Fruit fly (Drosophila melanogaster) whole organism, embryonic: ENCODE results near the gene Cpr67Fa1.

Experiments
- Atf-2 ChIP-seq: fragments of 200-800 bp; sonication (Bioruptor generic); optimal IDR thresholded peaks from 2 replicates; lab custom pipeline; 2016; ENCODE audit warnings: missing biosample characterization, missing genetic modification characterization
- Awh ChIP-seq: fragments of 200-800 bp; sonication (Bioruptor generic); IDR thresholded peaks from 2 replicates; pipeline ENCODE4, ENCODE4 v1.3.6; 2022; ENCODE audit warnings: missing biosample characterization, missing genetic modification characterization
- CG10543 ChIP-seq: fragments of 200-800 bp; sonication (Bioruptor generic); optimal IDR thresholded peaks from 3 replicates; lab custom pipeline; 2017; ENCODE audit warnings: missing biosample characterization, mild to moderate bottlenecking, missing genetic modification characterization, moderate library complexity
- CG12236 ChIP-seq: fragments of 200-800 bp; sonication (Bioruptor generic); optimal IDR thresholded peaks from 2 replicates; lab custom pipeline; 2016; ENCODE audit warnings: missing biosample characterization, missing genetic modification characterization
- CG12769 ChIP-seq: fragments of 200-800 bp; sonication (Bioruptor generic); optimal IDR thresholded peaks from 2 replicates; lab custom pipeline; 2019; ENCODE audit warnings: missing biosample characterization, mild to moderate bottlenecking, missing genetic modification characterization, moderate library complexity
- CG15479 ChIP-seq: fragments of 200-800 bp; sonication (Bioruptor generic); optimal IDR thresholded peaks from 3 replicates; lab custom pipeline; 2019; ENCODE audit warnings: missing biosample characterization, mild to moderate bottlenecking, missing genetic modification characterization, moderate library complexity
- CG1602 ChIP-seq: fragments of 200-800 bp; sonication (Bioruptor generic); optimal IDR thresholded peaks from 3 replicates; lab custom pipeline; 2016; ENCODE audit warnings: missing biosample characterization, missing genetic modification characterization
- CG17612 ChIP-seq: fragments of 200-800 bp; sonication (Bioruptor generic); IDR thresholded peaks from 2 replicates; pipeline ENCODE4 v1.3.6; 2022; ENCODE audit warnings: missing biosample characterization, missing genetic modification characterization
- CG17829 ChIP-seq: fragments of 200-800 bp; optimal IDR thresholded peaks from 2 replicates; lab custom pipeline; 2019; ENCODE audit warnings: missing biosample characterization, mild to moderate bottlenecking, missing genetic modification characterization, moderate library complexity
- CG6175 ChIP-seq: fragments of 200-800 bp; sonication (Bioruptor generic); IDR thresholded peaks from 3 replicates; pipeline ENCODE4 v1.3.6; 2022; ENCODE audit warnings: missing biosample characterization, missing genetic modification characterization
- CG6791 ChIP-seq: fragments of 200-800 bp; sonication (Bioruptor generic); IDR thresholded peaks from 3 replicates; pipeline ENCODE4 v1.3.6; 2022; ENCODE audit warnings: missing biosample characterization, missing genetic modification characterization; ENCODE audit not compliant: partially characterized antibody
- CG8290 ChIP-seq, 3 experiments: fragments of 200-800 bp; sonication (Bioruptor generic); optimal IDR thresholded peaks; 2 replicates each; lab custom pipeline; 2016 to 2019; ENCODE audit warnings: missing biosample characterization in 3 of 3, missing genetic modification characterization in 3 of 3, mild to moderate bottlenecking in 2 of 3, moderate library complexity in 1 of 3
- CTCF ChIP-seq: fragments of 200-800 bp; sonication (Bioruptor generic); optimal IDR thresholded peaks from 2 replicates; lab custom pipeline; 2017; ENCODE audit warnings: missing biosample characterization, mild to moderate bottlenecking, missing genetic modification characterization, moderate library complexity
- D ChIP-seq, 2 experiments: fragments of 200-800 bp in 1 of 2; fragments of >200 bp in 1 of 2; sonication (Bioruptor generic) in 1 of 2; optimal IDR thresholded peaks; 2 replicates in 1 of 2; 3 replicates in 1 of 2; lab custom pipeline; 2017; ENCODE audit warnings: mild to moderate bottlenecking in 1 of 2, missing biosample characterization in 1 of 2, missing genetic modification characterization in 1 of 2, missing genetic modification reagents in 1 of 2
- E2f1 ChIP-seq: fragments of 200-800 bp; sonication (Bioruptor generic); IDR thresholded peaks from 2 replicates; pipeline ENCODE4 v1.3.6; 2022; ENCODE audit warnings: missing biosample characterization, missing genetic modification characterization
- GATAe ChIP-seq: fragments of 200-800 bp; sonication (Bioruptor generic); conservative IDR thresholded peaks from 2 replicates; pipeline ENCODE4 v1.3.6; 2022; ENCODE audit warnings: missing biosample characterization, missing genetic modification characterization
- Hey ChIP-seq: fragments of 200-800 bp; sonication (Bioruptor generic); optimal IDR thresholded peaks from 3 replicates; lab custom pipeline; 2018; ENCODE audit warnings: missing biosample characterization, mild to moderate bottlenecking, missing genetic modification characterization
- HmgZ ChIP-seq: fragments of 200-800 bp; sonication (Bioruptor generic); optimal IDR thresholded peaks from 2 replicates; lab custom pipeline; 2018; ENCODE audit warnings: missing biosample characterization, mild to moderate bottlenecking, missing genetic modification characterization
- Jarid2 ChIP-seq: fragments of 200-800 bp; sonication (Bioruptor generic); optimal IDR thresholded peaks from 3 replicates; lab custom pipeline; 2017; ENCODE audit warnings: mild to moderate bottlenecking, missing biosample characterization, missing genetic modification reagents, missing genetic modification characterization
- Med ChIP-seq: fragments of 200-800 bp; sonication (Bioruptor generic); peaks from one replicate; lab custom pipeline; 2016; ENCODE audit warnings: missing biosample characterization, missing genetic modification characterization, mild to moderate bottlenecking, inconsistent platforms, moderate library complexity
- ase ChIP-seq: fragments of 200-800 bp; sonication (Bioruptor generic); IDR thresholded peaks from 3 replicates; pipeline ENCODE4 v1.3.6; 2022; ENCODE audit warnings: missing biosample characterization, missing genetic modification characterization
- bbx ChIP-seq: fragments of 200-800 bp; sonication (Bioruptor generic); IDR thresholded peaks from 2 replicates; pipeline ENCODE4 v1.3.6; 2022; ENCODE audit warnings: missing biosample characterization, missing genetic modification characterization; ENCODE audit not compliant: partially characterized antibody
- chinmo ChIP-seq: fragments of 200-800 bp; sonication (Bioruptor generic); IDR thresholded peaks from 4 replicates; pipeline ENCODE4 v1.3.6; 2022; ENCODE audit warnings: missing biosample characterization, missing genetic modification characterization; ENCODE audit not compliant: partially characterized antibody
- crol ChIP-seq: fragments of 200-800 bp; sonication (Bioruptor generic); IDR thresholded peaks from 2 replicates; pipeline ENCODE4 v1.3.6; 2022; ENCODE audit warnings: missing biosample characterization, missing genetic modification characterization
- cwo ChIP-seq: fragments of 200-800 bp; sonication (Bioruptor generic); optimal IDR thresholded peaks from 3 replicates; lab custom pipeline; 2017; ENCODE audit warnings: missing biosample characterization, missing genetic modification characterization, mild to moderate bottlenecking, moderate library complexity, missing genetic modification reagents
- exex ChIP-seq: fragments of 200-800 bp; sonication (Bioruptor generic); optimal IDR thresholded peaks from 4 replicates; lab custom pipeline; 2018; ENCODE audit warnings: missing biosample characterization, mild to moderate bottlenecking, missing genetic modification characterization, moderate library complexity
- lab ChIP-seq: fragments of 200-800 bp; sonication (Bioruptor generic); optimal IDR thresholded peaks from 3 replicates; lab custom pipeline; 2017; ENCODE audit warnings: missing biosample characterization, missing genetic modification characterization, mild to moderate bottlenecking, moderate library complexity, missing genetic modification reagents
- mirr ChIP-seq: fragments of 200-800 bp; sonication (Bioruptor generic); optimal IDR thresholded peaks from 3 replicates; lab custom pipeline; 2018; ENCODE audit warnings: missing biosample characterization, mild to moderate bottlenecking, missing genetic modification characterization
- otp ChIP-seq: fragments of 200-800 bp; sonication (Bioruptor generic); IDR thresholded peaks from 3 replicates; pipeline ENCODE4, ENCODE4 v1.3.6; 2022; ENCODE audit warnings: missing biosample characterization, missing genetic modification characterization
- phol ChIP-seq: fragments of 200-800 bp; sonication (Bioruptor generic); optimal IDR thresholded peaks from 3 replicates; lab custom pipeline; 2018; ENCODE audit warnings: missing biosample characterization, mild to moderate bottlenecking, missing genetic modification characterization, moderate library complexity
- rib ChIP-seq: fragments of 200-800 bp; sonication (Bioruptor generic); IDR thresholded peaks from 2 replicates; pipeline ENCODE4 v1.3.6; 2022; ENCODE audit warnings: missing biosample characterization, missing genetic modification characterization
- row ChIP-seq: fragments of 200-800 bp; sonication (Bioruptor generic); IDR thresholded peaks from 3 replicates; pipeline ENCODE4 v1.3.6; 2022; ENCODE audit warnings: missing biosample characterization, missing genetic modification characterization
- sd ChIP-seq: fragments of 200-800 bp; sonication (Bioruptor generic); optimal IDR thresholded peaks from 3 replicates; lab custom pipeline; 2018; ENCODE audit warnings: missing biosample characterization, mild to moderate bottlenecking, missing genetic modification characterization, moderate library complexity
- sug ChIP-seq: fragments of 200-800 bp; optimal IDR thresholded peaks from 2 replicates; lab custom pipeline; 2019; ENCODE audit warnings: missing biosample characterization, mild to moderate bottlenecking, missing genetic modification characterization, moderate library complexity

The Cpr67Fa1 gene

DNA sequence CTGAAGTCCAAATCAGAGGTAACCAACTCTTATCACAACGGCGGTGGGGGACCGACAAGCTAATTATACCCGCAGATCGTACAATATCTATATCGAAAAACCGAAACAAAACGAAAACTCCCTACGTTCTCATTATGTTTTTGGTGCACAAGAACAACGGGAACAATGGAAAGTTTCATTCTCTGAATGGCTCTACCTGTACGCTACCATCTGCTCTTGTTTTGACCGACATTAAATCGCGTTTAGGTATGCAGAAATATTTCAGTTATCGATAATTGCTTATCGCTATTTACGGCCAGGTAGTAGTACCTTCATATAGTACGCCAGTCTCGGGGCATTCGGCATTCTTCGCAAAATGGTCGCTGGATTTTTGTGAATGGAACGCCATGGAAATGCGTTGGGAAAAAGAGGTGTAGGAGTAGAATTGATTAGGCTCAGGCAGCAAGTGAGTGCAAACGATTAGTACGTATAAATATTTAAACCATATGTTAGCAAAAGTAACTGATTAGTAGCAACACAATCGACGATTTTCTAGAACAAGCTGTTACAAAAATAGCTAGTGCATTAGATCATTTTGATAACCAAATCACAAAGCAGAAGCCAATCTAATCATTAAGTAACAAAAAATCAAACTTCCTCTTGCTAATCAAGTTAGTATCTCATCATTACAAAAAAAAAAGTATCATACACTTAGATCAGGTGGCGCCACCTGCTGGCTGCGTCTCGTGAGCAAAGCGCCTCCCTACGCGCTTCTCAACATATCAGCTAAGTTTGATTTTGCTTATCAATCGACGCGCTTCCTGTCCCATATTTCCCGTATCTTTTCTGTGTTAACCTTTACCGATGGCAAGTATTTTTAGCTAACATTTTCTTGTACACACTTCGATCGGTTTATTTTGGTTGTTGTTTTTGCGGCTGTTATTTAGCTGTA, 27.0 kb upstream of the Cpr67Fa1 start (continued):
- TF ChIP-seq CG17829 (peak; percentile 100), CG8290 (GFP tag; optimal IDR thresholded peaks at IDR 0.05; lab: Kevin White, UChicago) (peak; percentile 84), CG8290 (tag; optimal IDR thresholded peaks at IDR 0.05; lab: Kevin White, UChicago) (peak; percentile 16 to 74), CG10543 (GFP tag; lab: Kevin White, UChicago) (peak; percentile 28), Med (peak; percentile 18), CG6791 (GFP tag; lab: Robert Waterston, UW) (peak; percentile 51; the same call in 1 of the 3 replicates), CG15479 (peak; percentile 92), D (optimal IDR thresholded peaks at IDR 0.05; lab: Kevin White, UChicago) (peak; percentile 78), D (GFP tag; optimal IDR thresholded peaks at IDR 0.05; lab: Kevin White, UChicago) (no peak), E2f1 (no peak), CG12236 (GFP tag; lab: Kevin White, UChicago) (no peak), CG17612 (GFP tag; lab: Robert Waterston, UW) (no peak), sd (tag; lab: Kevin White, UChicago) (peak; percentile 82), Atf-2 (GFP tag; lab: Kevin White, UChicago) (no peak), phol (peak; percentile 2), Jarid2 (no peak), CG12769 (peak; percentile 32), CTCF (GFP tag; lab: Kevin White, UChicago) (peak; percentile 90), mirr (GFP tag; lab: Kevin White, UChicago) (peak; percentile 44), exex (tag; lab: Kevin White, UChicago) (peak; percentile 90), chinmo (GFP tag; lab: Robert Waterston, UW) (0 out of 4 replicates have a peak, but pooled peaks have one; percentile 20)
- TF ChIP-seq, all 482 proteins: peak for 29

DNA sequence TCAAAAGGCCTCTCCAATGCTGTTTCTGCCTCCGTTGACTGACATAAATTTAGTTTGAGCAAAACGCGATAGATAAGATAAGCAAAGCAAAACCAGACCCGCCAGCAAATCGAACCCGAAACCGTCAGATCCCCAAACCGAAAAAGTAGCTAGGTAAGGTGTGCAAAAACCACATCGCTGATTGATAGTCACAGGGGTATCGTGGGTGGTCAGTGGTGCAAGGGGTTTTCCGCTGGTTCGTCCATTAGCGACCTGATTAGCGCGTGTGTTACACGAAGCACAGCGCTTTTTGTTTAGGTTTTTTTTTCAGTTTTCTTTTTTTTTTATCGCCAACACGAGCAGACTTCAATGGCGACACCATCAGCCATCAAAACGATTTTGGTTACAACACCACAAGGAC, 25.9 kb upstream of the Cpr67Fa1 start:
- TF ChIP-seq CG15479 (peak; percentile 7), cwo (peak; percentile 61), Hey (peak; percentile 2), GATAe (peak; percentile 72), CG1602 (GFP tag; lab: Kevin White, UChicago) (no peak), ase (no peak), Awh (GFP tag; lab: Robert Waterston, UW) (no peak), row (0 out of 3 replicates have a peak, but pooled peaks have one; percentile 17), otp (GFP tag; lab: Robert Waterston, UW) (0 out of 3 replicates have a peak, but pooled peaks have one; percentile 26), exex (tag; lab: Kevin White, UChicago) (peak; percentile 71), crol (GFP tag; lab: Robert Waterston, UW) (peak; percentile 66), Med (peak; percentile 58), CG6175 (GFP tag; lab: Robert Waterston, UW) (0 out of 3 replicates have a peak, but pooled peaks have one; percentile 41), HmgZ (tag; lab: Kevin White, UChicago) (peak; percentile 32), lab (GFP tag; lab: Kevin White, UChicago) (peak; percentile 18), rib (GFP tag; lab: Robert Waterston, UW) (peak; percentile 54; the same call in 1 of the 2 replicates), sug (tag; lab: Kevin White, UChicago) (peak; percentile 82), bbx (GFP tag; lab: Robert Waterston, UW) (no peak), mirr (GFP tag; lab: Kevin White, UChicago) (peak; percentile 29), CG10543 (GFP tag; lab: Kevin White, UChicago) (peak; percentile 33)
